Fruit fly (Drosophila melanogaster) whole organism, wandering third instar larva: ENCODE measurements around the gene veli.

Source experiments
- Abd-B ChIP-seq: fragments of >200 bp; optimal IDR thresholded peaks from 2 replicates; lab custom pipeline; 2017; ENCODE audit warnings: missing biosample characterization, missing genetic modification characterization
- CG32264 ChIP-seq: fragments of 200-800 bp; sonication (Bioruptor generic); optimal IDR thresholded peaks from 2 replicates; lab custom pipeline; 2016; ENCODE audit warnings: missing biosample characterization, missing genetic modification characterization
- CG9705 ChIP-seq: fragments of 200-800 bp; sonication (Bioruptor generic); optimal IDR thresholded peaks from 2 replicates; lab custom pipeline; 2018; ENCODE audit warnings: missing biosample characterization, mild to moderate bottlenecking, missing genetic modification characterization
- CrebA ChIP-seq: fragments of 200-800 bp; sonication (Bioruptor generic); optimal IDR thresholded peaks from 2 replicates; lab custom pipeline; 2016; ENCODE audit warnings: missing biosample characterization, mild to moderate bottlenecking, missing genetic modification characterization, borderline replicate concordance
- Dfd ChIP-seq: fragments of >200 bp; optimal IDR thresholded peaks from 2 replicates; lab custom pipeline; 2017; ENCODE audit warnings: missing biosample characterization, missing genetic modification characterization
- Dif ChIP-seq: fragments of 200-275, 200-300 bp; sonication (Bioruptor generic); optimal IDR thresholded peaks from 2 replicates; lab custom pipeline; 2018; ENCODE audit warnings: missing biosample characterization, missing genetic modification characterization; ENCODE audit not compliant: partially characterized antibody
- GATAd ChIP-seq: sonication (Bioruptor generic); optimal IDR thresholded peaks from 2 replicates; lab custom pipeline; 2016; ENCODE audit warnings: missing biosample characterization, missing genetic modification characterization
- HLH106 ChIP-seq: fragments of 200-800 bp; optimal IDR thresholded peaks from 3 replicates; lab custom pipeline; 2019; ENCODE audit warnings: missing biosample characterization, mild to moderate bottlenecking, missing genetic modification characterization, moderate library complexity
- Hnf4 ChIP-seq: fragments of 200-800 bp; sonication (Bioruptor generic); optimal IDR thresholded peaks from 2 replicates; lab custom pipeline; 2016; ENCODE audit warnings: missing biosample characterization, mild to moderate bottlenecking, missing genetic modification characterization
- Hr78 ChIP-seq: fragments of >200 bp; optimal IDR thresholded peaks from 2 replicates; lab custom pipeline; 2017; ENCODE audit warnings: missing biosample characterization, missing genetic modification characterization
- Hr83 ChIP-seq: fragments of 200-300 bp; sonication (Bioruptor generic); optimal IDR thresholded peaks from 2 replicates; lab custom pipeline; 2016; ENCODE audit warnings: missing biosample characterization, mild to moderate bottlenecking, missing genetic modification characterization, moderate library complexity; ENCODE audit not compliant: poor library complexity, severe bottlenecking
- Jra ChIP-seq: sonication (Bioruptor generic); optimal IDR thresholded peaks from 2 replicates; lab custom pipeline; 2016; ENCODE audit warnings: missing biosample characterization, missing genetic modification characterization
- Mio ChIP-seq: sonication (Bioruptor generic); optimal IDR thresholded peaks from 2 replicates; lab custom pipeline; 2016; ENCODE audit warnings: missing biosample characterization, missing genetic modification characterization
- Myc ChIP-seq: fragments of >200 bp; optimal IDR thresholded peaks from 2 replicates; lab custom pipeline; 2017
- N ChIP-seq: fragments of >200 bp; optimal IDR thresholded peaks from 2 replicates; lab custom pipeline; 2018; ENCODE audit warnings: missing biosample characterization, missing external identifiers, missing genetic modification characterization
- OdsH ChIP-seq: fragments of 200-800 bp; sonication (Bioruptor generic); optimal IDR thresholded peaks from 2 replicates; lab custom pipeline; 2016; ENCODE audit warnings: missing biosample characterization, mild to moderate bottlenecking, missing genetic modification characterization
- Rel ChIP-seq, 2 experiments: fragments of 200-800 bp; sonication (Bioruptor generic) in 1 of 2; optimal IDR thresholded peaks; 2 replicates in 1 of 2; 3 replicates in 1 of 2; lab custom pipeline; 2016 to 2019; ENCODE audit warnings: mild to moderate bottlenecking in 2 of 2, missing biosample characterization in 2 of 2, missing genetic modification characterization in 2 of 2, moderate library complexity in 1 of 2
- Sp1 ChIP-seq: fragments of 200-800 bp; sonication (Bioruptor generic); optimal IDR thresholded peaks from 3 replicates; lab custom pipeline; 2019; ENCODE audit warnings: missing biosample characterization, mild to moderate bottlenecking, missing genetic modification characterization, moderate library complexity
- Vsx2 ChIP-seq: fragments of 200-300, 225-300 bp; sonication (Bioruptor generic); optimal IDR thresholded peaks from 2 replicates; lab custom pipeline; 2018; ENCODE audit warnings: missing biosample characterization, missing genetic modification characterization; ENCODE audit not compliant: partially characterized antibody
- br ChIP-seq: fragments of 200-800 bp; sonication (Bioruptor generic); optimal IDR thresholded peaks from 2 replicates; lab custom pipeline; 2016; ENCODE audit warnings: missing biosample characterization, missing genetic modification characterization
- brk ChIP-seq: fragments of 200-800 bp; sonication (Bioruptor generic); optimal IDR thresholded peaks from 2 replicates; lab custom pipeline; 2016; ENCODE audit warnings: missing biosample characterization, mild to moderate bottlenecking, missing genetic modification characterization
- dl ChIP-seq, 2 experiments: fragments of 175-275, 200-275 bp in 1 of 2; fragments of 200-275 bp in 1 of 2; sonication (Bioruptor generic); optimal IDR thresholded peaks; lab custom pipeline; 2018; ENCODE audit warnings: mild to moderate bottlenecking in 2 of 2, missing biosample characterization in 2 of 2, missing genetic modification characterization in 2 of 2, moderate library complexity in 2 of 2; ENCODE audit not compliant: partially characterized antibody in 2 of 2, insufficient read depth in 1 of 2
- dmrt93B ChIP-seq: fragments of 200-800 bp; sonication (Bioruptor generic); optimal IDR thresholded peaks from 2 replicates; lab custom pipeline; 2018; ENCODE audit warnings: missing biosample characterization, mild to moderate bottlenecking, missing genetic modification characterization
- dsf ChIP-seq: sonication (Bioruptor generic); optimal IDR thresholded peaks from 2 replicates; lab custom pipeline; 2016; ENCODE audit warnings: missing biosample characterization, missing genetic modification characterization, borderline replicate concordance
- ey ChIP-seq: fragments of 200-800 bp; sonication (Bioruptor generic); optimal IDR thresholded peaks from 2 replicates; lab custom pipeline; 2016; ENCODE audit warnings: missing biosample characterization, missing genetic modification characterization
- foxo ChIP-seq, 2 experiments: fragments of 200-800 bp; sonication (Bioruptor generic); optimal IDR thresholded peaks; 2 replicates in 1 of 2; 3 replicates in 1 of 2; lab custom pipeline; 2016 to 2017; ENCODE audit warnings: missing biosample characterization in 2 of 2, missing genetic modification characterization in 2 of 2
- fru ChIP-seq: fragments of 200-800 bp; sonication (Bioruptor generic); optimal IDR thresholded peaks from 3 replicates; lab custom pipeline; 2016; ENCODE audit warnings: missing biosample characterization, mild to moderate bottlenecking, missing genetic modification characterization
- h ChIP-seq: fragments of 200-800 bp; sonication (Bioruptor generic); optimal IDR thresholded peaks from 3 replicates; lab custom pipeline; 2016; ENCODE audit warnings: missing biosample characterization, mild to moderate bottlenecking, missing genetic modification characterization
- jim ChIP-seq: fragments of 175-275, 200-325 bp; sonication (Bioruptor generic); optimal IDR thresholded peaks from 2 replicates; lab custom pipeline; 2016; ENCODE audit warnings: missing biosample characterization, mild to moderate bottlenecking, missing genetic modification characterization
- lola ChIP-seq: fragments of >200 bp; optimal IDR thresholded peaks from 2 replicates; lab custom pipeline; 2017; ENCODE audit warnings: missing biosample characterization, missing genetic modification characterization
- pan ChIP-seq: fragments of >200 bp; optimal IDR thresholded peaks from 2 replicates; lab custom pipeline; 2017
- psq ChIP-seq: fragments of 200-800 bp; sonication (Bioruptor generic); optimal IDR thresholded peaks from 3 replicates; lab custom pipeline; 2017; ENCODE audit warnings: missing biosample characterization, mild to moderate bottlenecking, missing genetic modification characterization, moderate library complexity
- rgr ChIP-seq: fragments of 200-800 bp; sonication (Bioruptor generic); optimal IDR thresholded peaks from 3 replicates; lab custom pipeline; 2016; ENCODE audit warnings: missing biosample characterization, mild to moderate bottlenecking, missing genetic modification characterization
- sage ChIP-seq: fragments of 200-800 bp; sonication (Bioruptor generic); optimal IDR thresholded peaks from 2 replicates; lab custom pipeline; 2016; ENCODE audit warnings: missing biosample characterization, mild to moderate bottlenecking, missing genetic modification characterization
- sv ChIP-seq: fragments of 200-800 bp; sonication (Bioruptor generic); optimal IDR thresholded peaks from 3 replicates; lab custom pipeline; 2016; ENCODE audit warnings: missing biosample characterization, missing genetic modification characterization
- tai ChIP-seq: sonication (Bioruptor generic); optimal IDR thresholded peaks from 2 replicates; lab custom pipeline; 2016; ENCODE audit warnings: missing biosample characterization, missing genetic modification characterization
- usp ChIP-seq: fragments of >200 bp; optimal IDR thresholded peaks from 2 replicates; lab custom pipeline; 2017; ENCODE audit warnings: missing biosample characterization, missing genetic modification characterization
- woc ChIP-seq: sonication (Bioruptor generic); optimal IDR thresholded peaks from 2 replicates; lab custom pipeline; 2016; ENCODE audit warnings: missing biosample characterization, mild to moderate bottlenecking, missing genetic modification characterization

veli gene

DNA sequence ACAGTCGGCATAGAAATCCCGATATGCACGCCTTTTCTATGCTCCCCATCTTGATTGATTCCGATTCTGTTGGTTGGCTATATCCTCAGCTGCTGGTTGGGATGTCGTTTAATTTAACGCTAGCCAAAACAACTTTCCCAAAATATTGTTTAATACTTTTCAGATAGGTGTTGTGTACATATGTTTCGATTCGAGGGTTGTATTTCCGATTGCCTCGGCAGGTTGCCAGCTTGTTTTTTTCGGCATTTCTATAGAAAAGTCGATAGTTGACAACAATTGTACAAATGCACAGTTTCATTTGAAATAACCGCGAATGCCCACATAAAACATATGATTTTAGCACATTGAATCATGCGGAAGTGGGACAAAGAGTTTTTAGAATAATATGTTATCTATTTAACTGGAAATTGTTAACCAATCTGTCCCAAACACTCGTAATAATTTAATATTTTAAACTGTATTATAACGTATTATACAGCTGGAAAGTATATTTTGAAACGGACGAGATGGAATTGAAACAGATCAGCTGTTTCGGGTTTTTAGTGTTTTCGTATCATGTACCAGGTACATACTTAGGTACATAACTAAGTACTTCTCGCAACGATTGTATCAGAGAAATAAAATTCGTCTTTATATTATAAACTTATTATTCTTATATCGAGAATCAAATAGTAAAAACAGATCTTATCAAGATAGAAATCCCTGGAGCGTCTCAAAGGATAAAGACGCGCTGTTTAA is 10.8 kb downstream of the veli start, which contains the start of gene CG31109:
CG31109 (minus strand) TSS at position 203 of the 738 bp plus-strand sequence.
- TF ChIP-seq foxo (GFP tag; optimal IDR thresholded peaks at IDR 0.05; lab: Kevin White, UChicago) (peak in 1 of 2 experiments; percentile 39), Mio (GFP tag; lab: Kevin White, UChicago) (no peak), N (GFP tag; lab: Kevin White, UChicago) (no peak), sv (GFP tag; lab: Kevin White, UChicago) (no peak), psq (GFP tag; lab: Kevin White, UChicago) (no peak), tai (GFP tag; lab: Kevin White, UChicago) (peak; percentile 4), Dif (no peak), Vsx2 (GFP tag; lab: Kevin White, UChicago) (no peak), GATAd (GFP tag; lab: Kevin White, UChicago) (no peak), dsf (no peak), Rel (GFP tag; optimal IDR thresholded peaks at IDR 0.05; lab: Kevin White, UChicago) (no peak), Rel (tag; optimal IDR thresholded peaks at IDR 0.05; lab: Kevin White, UChicago) (peak; percentile 2), fru (GFP tag; lab: Kevin White, UChicago) (no peak), HLH106 (tag; lab: Kevin White, UChicago) (peak; percentile 31), Abd-B (GFP tag; lab: Kevin White, UChicago) (no peak), pan (no peak), OdsH (no peak), br (no peak), CG9705 (GFP tag; lab: Kevin White, UChicago) (peak; percentile 32), ey (no peak), Jra (GFP tag; lab: Kevin White, UChicago) (no peak), usp (GFP tag; lab: Kevin White, UChicago) (no peak), dl (GFP tag; optimal IDR thresholded peaks at IDR 0.05; lab: Kevin White, UChicago; ENCODE audit: insufficient read depth in 1 of 2, partially characterized antibody in 2 of 2) (no peak), CrebA (no peak), Hnf4 (GFP tag; lab: Kevin White, UChicago) (peak; percentile 46), dmrt93B (GFP tag; lab: Kevin White, UChicago) (no peak), lola (no peak), Hr78 (GFP tag; lab: Kevin White, UChicago) (no peak), Sp1 (GFP tag; lab: Kevin White, UChicago) (no peak), h (peak; percentile 18), rgr (peak; percentile 55), woc (GFP tag; lab: Kevin White, UChicago) (peak; percentile 7), Myc (lab: Kevin White, UChicago) (no peak), sage (GFP tag; lab: Kevin White, UChicago) (no peak), brk (peak; percentile 27), jim (GFP tag; lab: Kevin White, UChicago) (no peak), Dfd (GFP tag; lab: Kevin White, UChicago) (no peak), CG32264 (no peak), Hr83 (GFP tag; lab: Kevin White, UChicago) (peak; percentile 41)

DNA sequence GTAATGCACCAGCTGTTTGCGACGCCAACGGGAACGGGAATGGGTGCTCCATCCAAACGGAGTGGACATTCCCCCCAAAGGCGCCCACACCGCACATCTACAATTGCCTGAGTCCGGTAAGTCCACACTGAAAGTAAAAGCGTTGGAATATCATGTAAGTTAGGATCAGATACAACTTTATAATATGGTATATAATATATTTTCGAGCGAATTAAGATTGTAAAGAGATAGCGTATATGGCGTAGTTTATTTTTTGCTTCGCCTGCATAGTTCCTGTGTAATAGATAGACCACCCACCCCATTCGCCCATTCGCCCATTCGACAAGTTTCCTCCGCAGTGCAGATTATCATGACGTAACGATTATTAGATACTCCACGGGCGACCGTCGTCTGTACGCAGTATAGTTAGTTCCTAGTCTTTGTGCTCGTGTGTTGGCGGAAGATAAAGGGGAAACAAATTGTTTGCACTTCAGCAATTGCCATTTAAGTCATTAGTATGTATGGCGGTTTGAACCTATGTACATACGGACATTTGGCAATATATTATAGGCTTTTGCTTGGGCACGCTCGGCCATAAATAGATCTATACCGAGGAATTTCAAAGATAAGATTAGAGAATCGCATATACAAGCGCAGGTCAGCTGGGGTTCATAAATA is 13.8 kb downstream of the veli start:
- TF ChIP-seq h (peak; percentile 24), Abd-B (GFP tag; lab: Kevin White, UChicago) (no peak), tai (GFP tag; lab: Kevin White, UChicago) (no peak)
